Worm (Caenorhabditis elegans) whole organism, early embryonic: ENCODE results near the gene M18.3.

ENCODE experiments used
- B0310.2 ChIP-seq: sonication (generic microtip); optimal IDR thresholded peaks from 2 replicates; lab custom pipeline; 2016; ENCODE audit warnings: mild to moderate bottlenecking, missing genetic modification characterization, missing compliant biosample characterization
- F13C5.2 ChIP-seq: sonication (generic microtip); optimal IDR thresholded peaks from 2 replicates; lab custom pipeline; 2017; ENCODE audit warnings: mild to moderate bottlenecking, missing genetic modification characterization, inconsistent platforms, missing compliant biosample characterization
- aly-1 ChIP-seq: sonication (generic microtip); optimal IDR thresholded peaks from 2 replicates; lab custom pipeline; 2016; ENCODE audit warnings: missing genetic modification characterization, missing compliant biosample characterization
- ama-1 ChIP-seq: fragments of 150-350 bp; optimal IDR thresholded peaks from 2 replicates; lab custom pipeline; 2014
- ceh-13 ChIP-seq: fragments of 200-800 bp; sonication (Bioruptor generic); optimal IDR thresholded peaks from 2 replicates; lab custom pipeline; 2018; ENCODE audit warnings: mild to moderate bottlenecking, missing genetic modification characterization, missing compliant biosample characterization
- ceh-36 ChIP-seq: sonication (generic microtip); optimal IDR thresholded peaks from 2 replicates; lab custom pipeline; 2016; ENCODE audit warnings: missing genetic modification characterization, inconsistent platforms, missing compliant biosample characterization
- flt-1 ChIP-seq: fragments of 200-800 bp; sonication (Bioruptor generic); IDR thresholded peaks from 2 replicates; pipeline ENCODE4 v1.3.6; 2022; ENCODE audit warnings: missing genetic modification characterization, missing compliant biosample characterization
- hnd-1 ChIP-seq: sonication (generic microtip); optimal IDR thresholded peaks from 2 replicates; lab custom pipeline; 2016; ENCODE audit warnings: missing genetic modification characterization, missing compliant biosample characterization
- pes-1 ChIP-seq: fragments of 200-800 bp; sonication (Bioruptor generic); IDR thresholded peaks from 2 replicates; pipeline ENCODE4 v1.3.6; 2022; ENCODE audit warnings: missing genetic modification reagents, missing genetic modification characterization, missing compliant biosample characterization
- sea-1 ChIP-seq: fragments of 200-800 bp; sonication (Bioruptor generic); conservative IDR thresholded peaks from 2 replicates; pipeline ENCODE4 v1.3.6; 2022; ENCODE audit warnings: missing genetic modification characterization, missing compliant biosample characterization
- tbx-11 ChIP-seq: fragments of 200-800 bp; sonication (Bioruptor generic); IDR thresholded peaks from 2 replicates; pipeline ENCODE4 v1.3.6; 2022; ENCODE audit warnings: missing genetic modification characterization, missing compliant biosample characterization
- tbx-37 ChIP-seq: fragments of 200-800 bp; sonication (Bioruptor generic); conservative IDR thresholded peaks from 2 replicates; pipeline ENCODE4 v1.3.6; 2022; ENCODE audit warnings: missing genetic modification reagents, missing genetic modification characterization, missing compliant biosample characterization
- tra-4 ChIP-seq: sonication (generic microtip); optimal IDR thresholded peaks from 2 replicates; lab custom pipeline; 2017; ENCODE audit warnings: missing genetic modification characterization, missing compliant biosample characterization

ce11 chrIV:12157915-12158314, 52.3 kb downstream of the M18.3 start:
- TF ChIP-seq aly-1 (tag; lab: Kevin White, UChicago): no peak
- no peak for TF ChIP-seq tra-4 (tag; lab: Kevin White, UChicago)
- TF ChIP-seq ceh-36 (tag; lab: Kevin White, UChicago): no peak
- TF ChIP-seq sea-1: no peak
- TF ChIP-seq tbx-11 (GFP tag; lab: Robert Waterston, UW): no peak
- TF ChIP-seq ceh-13: no peak
- TF ChIP-seq pes-1 (GFP tag; lab: Robert Waterston, UW): no peak
- TF ChIP-seq F13C5.2 (tag; lab: Kevin White, UChicago): no peak
- no peak for TF ChIP-seq tbx-37
- TF ChIP-seq ama-1 (lab: Kevin White, UChicago): no peak
- no peak for TF ChIP-seq flt-1 (GFP tag; lab: Robert Waterston, UW)
- no peak for TF ChIP-seq hnd-1 (tag; lab: Kevin White, UChicago)
- TF ChIP-seq B0310.2 (tag; lab: Kevin White, UChicago): no peak
